Worm (Caenorhabditis elegans) whole organism, late embryonic: Measurements from ENCODE around the gene F22F7.8.

ENCODE experiments used
- ceh-2 ChIP-seq: sonication (generic microtip); optimal IDR thresholded peaks from 2 replicates; lab custom pipeline; 2016; ENCODE audit warnings: missing genotype, missing genetic modification characterization, missing compliant biosample characterization
- ceh-22 ChIP-seq: sonication (generic microtip); optimal IDR thresholded peaks from 2 replicates; lab custom pipeline; 2017; ENCODE audit warnings: missing biosample characterization, missing genetic modification characterization
- fkh-10 ChIP-seq: fragments of 150-350 bp; optimal IDR thresholded peaks from 2 replicates; lab custom pipeline; 2014; ENCODE audit warnings: missing biosample characterization, missing genetic modification reagents, missing genetic modification characterization
- nfya-1 ChIP-seq: sonication (generic microtip); optimal IDR thresholded peaks from 2 replicates; lab custom pipeline; 2017; ENCODE audit warnings: missing genetic modification characterization, mild to moderate bottlenecking, missing compliant biosample characterization, antibody characterized with exemption, moderate library complexity
- npax-4 ChIP-seq: sonication (generic microtip); optimal IDR thresholded peaks from 2 replicates; lab custom pipeline; 2016; ENCODE audit warnings: missing genetic modification characterization, missing compliant biosample characterization
- pqm-1 ChIP-seq: sonication (generic microtip); optimal IDR thresholded peaks from 2 replicates; lab custom pipeline; 2016; ENCODE audit warnings: missing genetic modification characterization, missing compliant biosample characterization

DNA sequence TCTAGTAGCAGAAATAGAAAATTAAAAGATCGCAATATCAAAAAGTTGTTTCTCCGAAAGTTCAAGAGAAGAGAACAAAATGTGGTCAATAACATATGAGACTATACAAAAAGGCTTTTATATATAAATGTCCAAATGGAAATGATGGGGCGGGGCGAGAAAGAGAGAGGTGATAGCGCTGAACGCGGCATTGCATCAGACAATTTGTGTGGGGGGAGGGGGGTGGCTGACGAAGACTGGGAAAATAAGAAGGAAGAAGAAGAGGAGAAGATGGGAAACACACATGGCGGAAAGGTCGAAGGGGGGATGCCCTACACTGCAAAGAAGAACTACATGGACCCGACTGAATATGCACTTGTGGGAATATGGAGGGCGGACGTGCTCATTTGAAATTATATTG is 13.6 kb upstream of the F22F7.8 start:
- TF ChIP-seq pqm-1 (no peak), fkh-10 (GFP tag; lab: Kevin White, UChicago) (no peak), nfya-1 (tag; lab: Kevin White, UChicago) (no peak), npax-4 (no peak), ceh-2 (no peak), ceh-22 (tag; lab: Kevin White, UChicago) (no peak)
